Worm (Caenorhabditis elegans) whole organism, dauer: ENCODE data around the gene cutl-29.

Experiments used
- unc-62 ChIP-seq: sonication (generic microtip); optimal IDR thresholded peaks from 2 replicates; lab custom pipeline; 2017; ENCODE audit warnings: missing biosample characterization, missing genetic modification reagents, missing genetic modification characterization

cutl-29 gene

ce11 chrX:8229221-8229620, 41.6 kb downstream of the cutl-29 start:
- no peak for TF ChIP-seq unc-62

- TF ChIP-seq unc-62, result no peak
These were observed 45.9 kb downstream of the cutl-29 start, which contains the start of gene K02A6.2 for ce11 chrX:8224916-8225315. TSS of gene K02A6.2 (minus strand) at chrX:8225016.

- TF ChIP-seq unc-62, result no peak
These were observed 51.4 kb downstream of the cutl-29 start, which contains the start of gene K02A6.1 for ce11 chrX:8219428-8219827. TSS of gene K02A6.1 (plus strand) at chrX:8219728.

- TF ChIP-seq unc-62, result no peak
These were observed 52.2 kb downstream of the cutl-29 start, which contains the start of gene K02A6.4 for ce11 chrX:8218653-8219052. TSS of gene K02A6.4 (minus strand) at chrX:8218753.

- TF ChIP-seq unc-62, result no peak
These were observed 53.9 kb downstream of the cutl-29 start for ce11 chrX:8216957-8217356.

ce11 chrX:8214424-8215115, 56.3 kb downstream of the cutl-29 start, which contains the start of gene C47D2.1:
TSS of gene C47D2.1 (plus strand) at chrX:8215065.
- TF ChIP-seq unc-62, result no peak
